Worm (Caenorhabditis elegans) whole organism, L4 larva: Measurements from ENCODE around the gene faxc-2.

Experiments used
- ceh-82 ChIP-seq: sonication (generic microtip); optimal IDR thresholded peaks from 2 replicates; lab custom pipeline; 2017; ENCODE audit warnings: missing biosample characterization, missing genetic modification characterization
- egl-27 ChIP-seq: sonication (generic microtip); optimal IDR thresholded peaks from 3 replicates; lab custom pipeline; 2017; ENCODE audit warnings: missing biosample characterization, missing genetic modification reagents, missing genetic modification characterization
- fos-1 ChIP-seq: fragments of 150-350 bp; optimal IDR thresholded peaks from 2 replicates; lab custom pipeline; 2014; ENCODE audit warnings: missing biosample characterization, missing genetic modification characterization
- madf-5 ChIP-seq, 2 experiments: fragments of 200-800 bp; sonication (Bioruptor generic); IDR thresholded peaks; 2 replicates each; pipeline ENCODE4 v1.3.6; 2022; ENCODE audit warnings: missing compliant biosample characterization in 2 of 2, missing genetic modification characterization in 2 of 2
- mep-1 ChIP-seq: fragments of 150-350 bp; sonication (generic microtip); optimal IDR thresholded peaks from 3 replicates; lab custom pipeline; 2014; ENCODE audit warnings: missing biosample characterization, missing genetic modification characterization
- mes-2 ChIP-seq: sonication (generic microtip); optimal IDR thresholded peaks from 2 replicates; lab custom pipeline; 2016; ENCODE audit warnings: missing genotype, mild to moderate bottlenecking, missing genetic modification characterization, missing compliant biosample characterization; ENCODE audit not compliant: poor library complexity, severe bottlenecking
- skn-1 ChIP-seq: fragments of 150-350 bp; optimal IDR thresholded peaks from 2 replicates; lab custom pipeline; 2014; ENCODE audit warnings: missing biosample characterization, missing genetic modification characterization

ce11 chrII:13267305-13267704 lies 41.8 kb upstream of the faxc-2 start:
- no peak for TF ChIP-seq mep-1 (tag; lab: Kevin White, UChicago)
- TF ChIP-seq skn-1 (tag; lab: Kevin White, UChicago) = no peak
- no peak for TF ChIP-seq fos-1
- TF ChIP-seq egl-27 (tag; lab: Kevin White, UChicago) = no peak
- no peak for TF ChIP-seq mes-2 (tag; lab: Kevin White, UChicago)
- no peak for TF ChIP-seq madf-5 (GFP tag; IDR thresholded peaks at IDR 0.05; lab: Robert Waterston, UW)
- TF ChIP-seq ceh-82 (tag; lab: Kevin White, UChicago) = no peak
